Fruit fly (Drosophila melanogaster) whole organism, prepupa: ENCODE results near the gene CG15435.

ENCODE experiments used
- Blimp-1 ChIP-seq: fragments of 200-800 bp; sonication (Bioruptor generic); optimal IDR thresholded peaks from 3 replicates; lab custom pipeline; 2017; ENCODE audit warnings: missing biosample characterization, missing genetic modification characterization, mild to moderate bottlenecking, moderate library complexity, missing genetic modification reagents
- CG10669 ChIP-seq: fragments of 200-800 bp; sonication (Bioruptor generic); optimal IDR thresholded peaks from 3 replicates; lab custom pipeline; 2018; ENCODE audit warnings: missing biosample characterization, mild to moderate bottlenecking, missing genetic modification characterization, moderate library complexity
- CG11902 ChIP-seq: fragments of 200-800 bp; sonication (Bioruptor generic); optimal IDR thresholded peaks from 3 replicates; lab custom pipeline; 2016; ENCODE audit warnings: missing biosample characterization, missing genetic modification characterization
- CG15336 ChIP-seq: fragments of 200-800 bp; sonication (Bioruptor generic); IDR thresholded peaks from 2 replicates; pipeline ENCODE4 v1.3.6; 2022; ENCODE audit warnings: missing biosample characterization, missing genetic modification characterization
- CG1621 ChIP-seq: fragments of 200-800 bp; sonication (Bioruptor generic); optimal IDR thresholded peaks from 3 replicates; lab custom pipeline; 2018; ENCODE audit warnings: missing biosample characterization, mild to moderate bottlenecking, missing genetic modification characterization
- CG16779 ChIP-seq: fragments of 200-800 bp; sonication (Bioruptor generic); optimal IDR thresholded peaks from 3 replicates; lab custom pipeline; 2017; ENCODE audit warnings: missing biosample characterization, mild to moderate bottlenecking, missing genetic modification characterization
- CG32006 ChIP-seq: fragments of 200-800 bp; sonication (Bioruptor generic); optimal IDR thresholded peaks from 3 replicates; lab custom pipeline; 2017; ENCODE audit warnings: missing biosample characterization, mild to moderate bottlenecking, missing genetic modification characterization
- CG3919 ChIP-seq: fragments of 200-800 bp; sonication (Bioruptor generic); optimal IDR thresholded peaks from 3 replicates; lab custom pipeline; 2016; ENCODE audit warnings: missing biosample characterization, missing genetic modification characterization
- CG4318 ChIP-seq: fragments of 200-800 bp; sonication (Bioruptor generic); optimal IDR thresholded peaks from 3 replicates; lab custom pipeline; 2017; ENCODE audit warnings: missing biosample characterization, mild to moderate bottlenecking, missing genetic modification characterization
- CG6163 ChIP-seq: fragments of 200-800 bp; sonication (Bioruptor generic); IDR thresholded peaks from 3 replicates; pipeline ENCODE4 v1.3.6; 2022; ENCODE audit warnings: missing biosample characterization, missing genetic modification characterization
- CG6276 ChIP-seq: fragments of 200-800 bp; sonication (Bioruptor generic); optimal IDR thresholded peaks from 2 replicates; lab custom pipeline; 2017; ENCODE audit warnings: missing biosample characterization, mild to moderate bottlenecking, missing genetic modification characterization
- CG7368 ChIP-seq: fragments of 200-800 bp; sonication (Bioruptor generic); optimal IDR thresholded peaks from 3 replicates; lab custom pipeline; 2016; ENCODE audit warnings: missing biosample characterization, missing genetic modification characterization
- CG8119 ChIP-seq: fragments of 200-800 bp; sonication (Bioruptor generic); IDR thresholded peaks from 3 replicates; pipeline ENCODE4 v1.3.6; 2022; ENCODE audit warnings: missing biosample characterization, missing genetic modification characterization
- CG8632 ChIP-seq: fragments of 200-800 bp; sonication (Bioruptor generic); optimal IDR thresholded peaks from 3 replicates; lab custom pipeline; 2016; ENCODE audit warnings: missing biosample characterization, missing genetic modification characterization
- Eip78C ChIP-seq: fragments of 200-800 bp; sonication (Bioruptor generic); peaks from one replicate; lab custom pipeline; 2016; ENCODE audit warnings: missing biosample characterization, missing genetic modification characterization
- Eip93F ChIP-seq: fragments of 200-800 bp; sonication (Bioruptor generic); optimal IDR thresholded peaks from 2 replicates; lab custom pipeline; 2016; ENCODE audit warnings: missing biosample characterization, mild to moderate bottlenecking, missing genetic modification characterization
- Ets21C ChIP-seq: fragments of 200-800 bp; sonication (Bioruptor generic); optimal IDR thresholded peaks from 3 replicates; lab custom pipeline; 2016; ENCODE audit warnings: missing biosample characterization, missing genetic modification characterization
- Ets96B ChIP-seq: fragments of 200-800 bp; optimal IDR thresholded peaks from 2 replicates; lab custom pipeline; 2019; ENCODE audit warnings: missing biosample characterization, mild to moderate bottlenecking, missing genetic modification characterization, moderate library complexity
- Gug ChIP-seq: fragments of 200-800 bp; sonication (Bioruptor generic); IDR thresholded peaks from 2 replicates; pipeline ENCODE4 v1.3.6; 2022; ENCODE audit warnings: missing biosample characterization, missing genetic modification characterization
- Hr4 ChIP-seq: fragments of 200-800 bp; sonication (Bioruptor generic); optimal IDR thresholded peaks from 3 replicates; lab custom pipeline; 2016; ENCODE audit warnings: missing biosample characterization, missing genetic modification characterization
- Lpt ChIP-seq: fragments of 200-800 bp; sonication (Bioruptor generic); optimal IDR thresholded peaks from 3 replicates; lab custom pipeline; 2016; ENCODE audit warnings: missing biosample characterization, missing genetic modification characterization
- Met ChIP-seq: fragments of 200-800 bp; sonication (Bioruptor generic); optimal IDR thresholded peaks from 3 replicates; lab custom pipeline; 2016; ENCODE audit warnings: missing biosample characterization, missing genetic modification characterization
- Smox ChIP-seq: fragments of 200-800 bp; sonication (Bioruptor generic); optimal IDR thresholded peaks from 3 replicates; lab custom pipeline; 2016; ENCODE audit warnings: missing biosample characterization, missing genetic modification characterization
- Sox102F ChIP-seq: fragments of 200-800 bp; sonication (Bioruptor generic); optimal IDR thresholded peaks from 2 replicates; lab custom pipeline; 2016; ENCODE audit warnings: missing biosample characterization, mild to moderate bottlenecking, missing genetic modification characterization
- Sox14 ChIP-seq: fragments of 200-800 bp; sonication (Bioruptor generic); optimal IDR thresholded peaks from 3 replicates; lab custom pipeline; 2016; ENCODE audit warnings: missing biosample characterization, missing genetic modification characterization
- Sox15 ChIP-seq: fragments of 200-800 bp; sonication (Bioruptor generic); optimal IDR thresholded peaks from 3 replicates; lab custom pipeline; 2016; ENCODE audit warnings: missing biosample characterization, missing genetic modification characterization
- dac ChIP-seq: fragments of 200-800 bp; sonication (Bioruptor generic); optimal IDR thresholded peaks from 2 replicates; lab custom pipeline; 2017; ENCODE audit warnings: missing biosample characterization, mild to moderate bottlenecking, missing genetic modification characterization
- eg ChIP-seq: fragments of 200-800 bp; sonication (Bioruptor generic); IDR thresholded peaks from 3 replicates; pipeline ENCODE4 v1.3.6; 2022; ENCODE audit warnings: missing biosample characterization, missing genetic modification characterization
- esn ChIP-seq: fragments of 200-800 bp; sonication (Bioruptor generic); optimal IDR thresholded peaks from 2 replicates; lab custom pipeline; 2016; ENCODE audit warnings: missing biosample characterization, mild to moderate bottlenecking, missing genetic modification characterization, moderate library complexity
- fd59A ChIP-seq: fragments of 200-800 bp; sonication (Bioruptor generic); optimal IDR thresholded peaks from 2 replicates; lab custom pipeline; 2017; ENCODE audit warnings: missing biosample characterization, mild to moderate bottlenecking, missing genetic modification characterization, missing genetic modification reagents
- fkh ChIP-seq: fragments of 200-800 bp; sonication (Bioruptor generic); optimal IDR thresholded peaks from 3 replicates; lab custom pipeline; 2017; ENCODE audit warnings: missing biosample characterization, mild to moderate bottlenecking, missing genetic modification characterization, moderate library complexity
- spab ChIP-seq: fragments of 200-800 bp; sonication (Bioruptor generic); optimal IDR thresholded peaks from 2 replicates; lab custom pipeline; 2017; ENCODE audit warnings: missing biosample characterization, mild to moderate bottlenecking, missing genetic modification characterization, missing genetic modification reagents
- ss ChIP-seq, 2 experiments: fragments of 200-800 bp; sonication (Bioruptor generic); optimal IDR thresholded peaks; 2 replicates in 1 of 2; 3 replicates in 1 of 2; lab custom pipeline; 2017 to 2018; ENCODE audit warnings: mild to moderate bottlenecking in 2 of 2, missing biosample characterization in 2 of 2, missing genetic modification characterization in 2 of 2, moderate library complexity in 1 of 2
- svp ChIP-seq: fragments of 200-800 bp; sonication (Bioruptor generic); peaks from one replicate; lab custom pipeline; 2016; ENCODE audit warnings: missing biosample characterization, missing genetic modification characterization
- topi ChIP-seq: fragments of 200-800 bp; sonication (Bioruptor generic); optimal IDR thresholded peaks from 3 replicates; lab custom pipeline; 2016; ENCODE audit warnings: missing biosample characterization, missing genetic modification characterization

CG15435 gene

DNA sequence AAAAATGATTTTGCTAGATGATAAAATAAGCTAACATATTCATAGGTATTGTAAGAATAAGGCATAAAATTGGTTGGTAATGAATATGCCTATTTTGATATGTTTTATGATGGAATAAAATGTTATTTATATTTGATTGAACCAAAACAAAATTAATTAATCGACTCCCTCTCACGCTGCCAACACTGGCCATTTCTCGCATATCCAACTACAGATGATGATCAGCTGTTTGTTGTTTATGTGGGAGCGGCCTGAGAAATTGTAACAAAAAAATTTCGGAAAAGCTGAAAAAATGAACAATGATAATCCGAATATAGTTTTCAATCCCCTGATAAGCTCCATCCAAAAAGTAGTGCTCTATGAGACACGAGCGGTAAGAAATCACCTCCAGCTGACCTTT is 5.4 kb downstream of the CG15435 start, which contains the start of gene FIG4:
TSS of gene FIG4 (plus strand) at position 229 of the 400 bp plus-strand sequence.
- TF ChIP-seq Eip93F (GFP tag; lab: Kevin White, UChicago) (no peak), CG8119 (GFP tag; lab: Robert Waterston, UW) (no peak), Sox14 (GFP tag; lab: Kevin White, UChicago) (no peak), CG11902 (GFP tag; lab: Kevin White, UChicago) (no peak), CG6163 (GFP tag; lab: Robert Waterston, UW) (no peak), eg (no peak), Met (GFP tag; lab: Kevin White, UChicago) (no peak), CG32006 (GFP tag; lab: Kevin White, UChicago) (no peak), fkh (GFP tag; lab: Kevin White, UChicago) (no peak), CG3919 (GFP tag; lab: Kevin White, UChicago) (no peak), CG15336 (no peak), Ets96B (tag; lab: Kevin White, UChicago) (no peak), Blimp-1 (GFP tag; lab: Kevin White, UChicago) (no peak), esn (GFP tag; lab: Kevin White, UChicago) (peak; percentile 16), Sox102F (GFP tag; lab: Kevin White, UChicago) (peak; percentile 36), CG16779 (tag; lab: Kevin White, UChicago) (no peak), Lpt (GFP tag; lab: Kevin White, UChicago) (no peak), fd59A (GFP tag; lab: Kevin White, UChicago) (no peak)
- TF ChIP-seq, all 60 proteins: peak for 2

DNA sequence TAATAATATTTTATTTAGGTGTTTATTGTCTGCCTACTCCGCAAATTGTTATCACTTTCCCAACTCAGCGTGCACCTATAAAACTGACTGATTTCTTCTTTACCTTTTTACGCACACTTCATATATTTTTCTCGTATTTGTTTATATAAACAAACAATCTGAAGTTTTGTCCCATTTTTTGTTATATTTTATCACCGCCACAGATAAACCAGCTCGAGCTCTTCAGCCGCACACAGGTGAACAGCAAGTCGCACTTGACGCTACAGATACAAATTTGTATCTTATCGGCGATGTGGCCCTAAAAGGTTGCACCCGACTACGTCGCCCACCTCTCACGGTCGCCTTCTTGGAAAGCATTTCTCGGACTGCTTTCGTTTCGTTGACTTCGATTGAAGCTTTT is 15.9 kb downstream of the CG15435 start:
- TF ChIP-seq ss (GFP tag; optimal IDR thresholded peaks at IDR 0.05; lab: Kevin White, UChicago): no peak
- TF ChIP-seq fkh (GFP tag; lab: Kevin White, UChicago): peak; percentile 46

DNA sequence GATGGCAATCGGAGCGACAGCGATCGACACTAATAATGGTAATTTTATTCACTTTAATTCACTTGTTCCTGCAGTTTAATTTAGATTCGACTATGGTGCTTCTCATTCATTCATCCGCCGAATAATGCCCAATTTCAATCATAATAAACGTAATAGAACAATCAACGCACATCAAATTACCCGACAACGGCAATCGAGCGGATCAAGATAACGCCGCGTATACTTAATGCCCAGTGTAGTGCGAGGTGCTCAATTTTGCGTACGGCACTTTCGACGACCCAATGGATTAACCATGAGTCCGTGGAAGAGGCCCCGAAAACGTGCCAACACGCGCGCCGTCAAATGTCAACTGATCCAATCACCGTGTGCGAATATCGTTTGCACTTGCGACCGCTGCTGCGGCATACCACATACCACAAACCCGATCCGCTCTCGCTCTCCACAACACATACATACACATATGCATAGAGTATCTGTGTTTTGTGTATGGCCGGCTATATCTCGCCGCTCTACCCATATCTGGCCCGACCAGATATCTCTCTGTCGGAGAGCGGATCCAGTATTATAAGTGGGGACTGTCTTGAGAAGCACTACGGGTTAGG is 17.2 kb downstream of the CG15435 start, which contains the start of gene ine:
TSS of gene ine (minus strand) at position 351 of the 602 bp plus-strand sequence.
- TF ChIP-seq Ets21C (GFP tag; lab: Kevin White, UChicago) (no peak), ss (GFP tag; optimal IDR thresholded peaks at IDR 0.05; lab: Kevin White, UChicago) (no peak), CG10669 (GFP tag; lab: Kevin White, UChicago) (no peak), svp (no peak), CG7368 (GFP tag; lab: Kevin White, UChicago) (no peak), CG6163 (GFP tag; lab: Robert Waterston, UW) (peak; percentile 55; the same call in 1 of the 3 replicates), CG11902 (GFP tag; lab: Kevin White, UChicago) (no peak), CG4318 (GFP tag; lab: Kevin White, UChicago) (no peak), CG16779 (tag; lab: Kevin White, UChicago) (peak; percentile 25), CG1621 (tag; lab: Kevin White, UChicago) (peak; percentile 42), CG8632 (no peak), spab (GFP tag; lab: Kevin White, UChicago) (no peak), Hr4 (GFP tag; lab: Kevin White, UChicago) (no peak), Sox15 (GFP tag; lab: Kevin White, UChicago) (no peak), Gug (GFP tag; lab: Robert Waterston, UW) (no peak), Smox (GFP tag; lab: Kevin White, UChicago) (no peak), Eip78C (GFP tag; lab: Kevin White, UChicago) (peak; percentile 55), dac (GFP tag; lab: Kevin White, UChicago) (no peak), Lpt (GFP tag; lab: Kevin White, UChicago) (no peak), topi (GFP tag; lab: Kevin White, UChicago) (no peak), CG3919 (GFP tag; lab: Kevin White, UChicago) (no peak), eg (peak; percentile 50; the same call in 1 of the 3 replicates), CG6276 (GFP tag; lab: Kevin White, UChicago) (no peak)
